Worm (Caenorhabditis elegans) whole organism, L4 larva: ENCODE data around the gene fbxb-85.

Experiments
- D1046.2 ChIP-seq: fragments of 200-800 bp; sonication (Bioruptor generic); IDR thresholded peaks from 2 replicates; pipeline ENCODE4 v1.3.6; 2022; ENCODE audit warnings: missing genetic modification characterization, missing compliant biosample characterization
- F37D6.2 ChIP-seq: sonication (generic microtip); optimal IDR thresholded peaks from 2 replicates; lab custom pipeline; 2016; ENCODE audit warnings: mild to moderate bottlenecking, missing genetic modification characterization, missing compliant biosample characterization
- T26A8.4 ChIP-seq: fragments of 200-800 bp; sonication (Bioruptor generic); IDR thresholded peaks from 2 replicates; pipeline ENCODE4 v1.3.6; 2022; ENCODE audit warnings: missing genetic modification characterization, missing compliant biosample characterization
- Y48G9A.11 ChIP-seq: fragments of 200-800 bp; sonication (Bioruptor generic); IDR thresholded peaks from 2 replicates; pipeline ENCODE4 v1.3.6; 2022; ENCODE audit warnings: missing genetic modification reagents, missing genetic modification characterization, missing compliant biosample characterization
- Y5F2A.4 ChIP-seq: fragments of 200-800 bp; sonication (Bioruptor generic); optimal IDR thresholded peaks from 2 replicates; lab custom pipeline; 2018; ENCODE audit warnings: mild to moderate bottlenecking, missing genetic modification characterization, missing compliant biosample characterization
- ZK546.5 ChIP-seq, 2 experiments: sonication (generic microtip); optimal IDR thresholded peaks; 2 replicates each; lab custom pipeline; 2017; ENCODE audit warnings: missing biosample characterization in 2 of 2, missing genetic modification characterization in 2 of 2
- aly-2 ChIP-seq: sonication (generic microtip); optimal IDR thresholded peaks from 2 replicates; lab custom pipeline; 2018; ENCODE audit warnings: missing biosample characterization, missing genetic modification characterization
- arid-1 ChIP-seq: fragments of 200-800 bp; sonication (Bioruptor generic); conservative IDR thresholded peaks from 2 replicates; pipeline ENCODE4 v1.3.6; 2022; ENCODE audit warnings: missing genetic modification reagents, missing genetic modification characterization, missing compliant biosample characterization
- ceh-28 ChIP-seq: fragments of 150-350 bp; optimal IDR thresholded peaks from 2 replicates; lab custom pipeline; 2014; ENCODE audit warnings: missing biosample characterization, missing genetic modification reagents, missing genetic modification characterization
- ceh-82 ChIP-seq: sonication (generic microtip); optimal IDR thresholded peaks from 2 replicates; lab custom pipeline; 2017; ENCODE audit warnings: missing biosample characterization, missing genetic modification characterization
- ces-1 ChIP-seq: fragments of 150-350 bp; sonication (generic microtip); optimal IDR thresholded peaks from 4 replicates; lab custom pipeline; 2014; ENCODE audit warnings: missing biosample characterization, missing genetic modification reagents, missing genetic modification characterization
- daf-16 ChIP-seq, 3 experiments: sonication (generic microtip); optimal IDR thresholded peaks; 2 replicates each; lab custom pipeline; 2016 to 2017; ENCODE audit warnings: missing genetic modification characterization in 3 of 3, missing genetic modification reagents in 3 of 3, mild to moderate bottlenecking in 2 of 3, missing compliant biosample characterization in 2 of 3, missing biosample characterization in 1 of 3, moderate library complexity in 1 of 3
- daf-19 ChIP-seq: fragments of 200-800 bp; sonication (Bioruptor generic); conservative IDR thresholded peaks from 2 replicates; pipeline ENCODE4 v1.3.6; 2022; ENCODE audit warnings: missing genetic modification characterization, missing compliant biosample characterization
- dmd-9 ChIP-seq: fragments of 200-800 bp; sonication (Bioruptor generic); IDR thresholded peaks from 2 replicates; pipeline ENCODE4 v1.3.6; 2022; ENCODE audit warnings: missing genetic modification reagents, missing genetic modification characterization, missing compliant biosample characterization
- dpl-1 ChIP-seq: fragments of 150-350 bp; optimal IDR thresholded peaks from 2 replicates; lab custom pipeline; 2014; ENCODE audit warnings: missing biosample characterization, missing genetic modification reagents, missing genetic modification characterization
- duxl-1 ChIP-seq: sonication (generic microtip); optimal IDR thresholded peaks from 2 replicates; lab custom pipeline; 2016; ENCODE audit warnings: mild to moderate bottlenecking, missing genetic modification characterization, moderate library complexity, missing compliant biosample characterization; ENCODE audit not compliant: poor library complexity
- dve-1 ChIP-seq: sonication (generic microtip); optimal IDR thresholded peaks from 2 replicates; lab custom pipeline; 2017; ENCODE audit warnings: antibody characterized with exemption, mild to moderate bottlenecking, missing genetic modification characterization, missing compliant biosample characterization; ENCODE audit not compliant: insufficient read depth
- egl-27 ChIP-seq: sonication (generic microtip); optimal IDR thresholded peaks from 3 replicates; lab custom pipeline; 2017; ENCODE audit warnings: missing biosample characterization, missing genetic modification reagents, missing genetic modification characterization
- egl-43 ChIP-seq: fragments of 200-800 bp; sonication (Bioruptor generic); IDR thresholded peaks from 2 replicates; pipeline ENCODE4 v1.3.6; 2022; ENCODE audit warnings: missing genetic modification reagents, missing genetic modification characterization, missing compliant biosample characterization
- fkh-10 ChIP-seq: fragments of 150-350 bp; optimal IDR thresholded peaks from 2 replicates; lab custom pipeline; 2014; ENCODE audit warnings: missing biosample characterization, missing genetic modification reagents, missing genetic modification characterization
- hif-1 ChIP-seq, 2 experiments: sonication (generic microtip); optimal IDR thresholded peaks; 2 replicates each; lab custom pipeline; 2016 to 2017; ENCODE audit warnings: missing compliant biosample characterization in 2 of 2, missing genetic modification characterization in 2 of 2, missing genetic modification reagents in 2 of 2, missing genotype in 2 of 2, mild to moderate bottlenecking in 1 of 2
- hlh-30 ChIP-seq: sonication (generic microtip); optimal IDR thresholded peaks from 2 replicates; lab custom pipeline; 2017; ENCODE audit warnings: antibody characterized with exemption, mild to moderate bottlenecking, missing genetic modification characterization, missing compliant biosample characterization; ENCODE audit not compliant: insufficient read depth
- hmg-1.1 ChIP-seq: fragments of 200-800 bp; sonication (Bioruptor generic); IDR thresholded peaks from 2 replicates; pipeline ENCODE4 v1.3.6; 2022; ENCODE audit warnings: missing genetic modification reagents, missing genetic modification characterization, missing compliant biosample characterization
- jun-1 ChIP-seq: fragments of 150-350 bp; optimal IDR thresholded peaks from 2 replicates; lab custom pipeline; 2014; ENCODE audit warnings: missing biosample characterization, missing genetic modification reagents, missing genetic modification characterization
- lin-1 ChIP-seq: fragments of 200-800 bp; sonication (Bioruptor generic); IDR thresholded peaks from 2 replicates; pipeline ENCODE4 v1.3.6; 2022; ENCODE audit warnings: missing genetic modification reagents, missing genetic modification characterization, missing compliant biosample characterization
- lir-3 ChIP-seq: sonication (generic microtip); optimal IDR thresholded peaks from 2 replicates; lab custom pipeline; 2016; ENCODE audit warnings: mild to moderate bottlenecking, missing genetic modification characterization, missing compliant biosample characterization
- mdt-29 ChIP-seq: fragments of 200-800 bp; sonication (Bioruptor generic); IDR thresholded peaks from 2 replicates; pipeline ENCODE4 v1.3.6; 2022; ENCODE audit warnings: missing genetic modification reagents, missing genetic modification characterization, missing compliant biosample characterization
- mep-1 ChIP-seq: fragments of 150-350 bp; sonication (generic microtip); optimal IDR thresholded peaks from 3 replicates; lab custom pipeline; 2014; ENCODE audit warnings: missing biosample characterization, missing genetic modification characterization
- nhr-237 ChIP-seq: sonication (generic microtip); optimal IDR thresholded peaks from 2 replicates; lab custom pipeline; 2017; ENCODE audit warnings: missing biosample characterization, missing genetic modification characterization
- nhr-25 ChIP-seq: sonication (generic microtip); optimal IDR thresholded peaks from 2 replicates; lab custom pipeline; 2017; ENCODE audit warnings: missing genetic modification characterization, mild to moderate bottlenecking, missing compliant biosample characterization, antibody characterized with exemption, moderate library complexity, borderline replicate concordance; ENCODE audit not compliant: insufficient read depth
- nhr-41 ChIP-seq: fragments of 200-800 bp; sonication (Bioruptor generic); IDR thresholded peaks from 2 replicates; pipeline ENCODE4 v1.3.6; 2022; ENCODE audit warnings: missing genetic modification reagents, missing genetic modification characterization, missing compliant biosample characterization
- nhr-42 ChIP-seq: fragments of 200-800 bp; sonication (Bioruptor generic); IDR thresholded peaks from 2 replicates; pipeline ENCODE4 v1.3.6; 2022; ENCODE audit warnings: missing genetic modification characterization, missing compliant biosample characterization
- nhr-48 ChIP-seq: sonication (generic microtip); optimal IDR thresholded peaks from 2 replicates; lab custom pipeline; 2016; ENCODE audit warnings: mild to moderate bottlenecking, missing genetic modification characterization, missing compliant biosample characterization
- nhr-6 ChIP-seq: fragments of 150-350 bp; optimal IDR thresholded peaks from 2 replicates; lab custom pipeline; 2014; ENCODE audit warnings: missing biosample characterization, missing genetic modification characterization
- nhr-77 ChIP-seq: fragments of 150-350 bp; optimal IDR thresholded peaks from 2 replicates; lab custom pipeline; 2014; ENCODE audit warnings: missing biosample characterization, missing genetic modification characterization
- php-3 ChIP-seq: fragments of 200-800 bp; sonication (Bioruptor generic); IDR thresholded peaks from 2 replicates; pipeline ENCODE4 v1.3.6; 2022; ENCODE audit warnings: missing genetic modification reagents, missing genetic modification characterization, missing compliant biosample characterization
- rbr-2 ChIP-seq: sonication (generic microtip); optimal IDR thresholded peaks from 2 replicates; lab custom pipeline; 2016; ENCODE audit warnings: missing genotype, missing genetic modification characterization, missing compliant biosample characterization
- sdz-12 ChIP-seq: fragments of 200-800 bp; sonication (Bioruptor generic); optimal IDR thresholded peaks from 2 replicates; lab custom pipeline; 2018; ENCODE audit warnings: mild to moderate bottlenecking, missing genetic modification characterization, missing compliant biosample characterization
- skn-1 ChIP-seq: fragments of 150-350 bp; optimal IDR thresholded peaks from 2 replicates; lab custom pipeline; 2014; ENCODE audit warnings: missing biosample characterization, missing genetic modification characterization
- spr-1 ChIP-seq: sonication (generic microtip); optimal IDR thresholded peaks from 2 replicates; lab custom pipeline; 2016; ENCODE audit warnings: mild to moderate bottlenecking, missing genetic modification characterization, missing compliant biosample characterization
- spr-3 ChIP-seq: fragments of 200-800 bp; sonication (Bioruptor generic); optimal IDR thresholded peaks from 2 replicates; lab custom pipeline; 2018; ENCODE audit warnings: mild to moderate bottlenecking, missing genetic modification characterization, missing compliant biosample characterization
- tag-97 ChIP-seq: fragments of 200-800 bp; sonication (Bioruptor generic); IDR thresholded peaks from 2 replicates; pipeline ENCODE4 v1.3.6; 2022; ENCODE audit warnings: missing genetic modification characterization, missing compliant biosample characterization
- tra-1 ChIP-seq: fragments of 200-800 bp; sonication (Bioruptor generic); IDR thresholded peaks from 2 replicates; pipeline ENCODE4 v1.3.6; 2022; ENCODE audit warnings: missing genetic modification reagents, missing genetic modification characterization, missing compliant biosample characterization
- unc-130 ChIP-seq: sonication (generic microtip); optimal IDR thresholded peaks from 2 replicates; lab custom pipeline; 2016; ENCODE audit warnings: missing genetic modification reagents, missing genetic modification characterization, missing compliant biosample characterization
- unc-39 ChIP-seq: sonication (generic microtip); optimal IDR thresholded peaks from 2 replicates; lab custom pipeline; 2017; ENCODE audit warnings: missing biosample characterization, missing genetic modification characterization
- zag-1 ChIP-seq: fragments of 150-350 bp; optimal IDR thresholded peaks from 2 replicates; lab custom pipeline; 2014; ENCODE audit warnings: missing biosample characterization, missing genetic modification characterization
- zfp-2 ChIP-seq: sonication (generic microtip); optimal IDR thresholded peaks from 2 replicates; lab custom pipeline; 2016; ENCODE audit warnings: mild to moderate bottlenecking, missing genetic modification characterization, missing compliant biosample characterization
- zfp-3 ChIP-seq: fragments of 200-800 bp; sonication (Bioruptor generic); conservative IDR thresholded peaks from 2 replicates; pipeline ENCODE4 v1.3.6; 2022; ENCODE audit warnings: missing genetic modification reagents, missing genetic modification characterization, missing compliant biosample characterization
- zip-11 ChIP-seq: fragments of 200-800 bp; sonication (Bioruptor generic); IDR thresholded peaks from 2 replicates; pipeline ENCODE4 v1.3.6; 2022; ENCODE audit warnings: missing genetic modification characterization, missing compliant biosample characterization
- ztf-11 ChIP-seq: fragments of 150-350 bp; optimal IDR thresholded peaks from 2 replicates; lab custom pipeline; 2014; ENCODE audit warnings: missing biosample characterization, missing genetic modification characterization

The fbxb-85 gene

ce11 chrIII:10818364-10818763, 30.4 kb downstream of the fbxb-85 start (continued):
- TF ChIP-seq dve-1 = peak; percentile 77
- TF ChIP-seq T26A8.4 (GFP tag; lab: Robert Waterston, UW) = no peak
- TF ChIP-seq lin-1 (GFP tag; lab: Robert Waterston, UW) = no peak
- no peak for TF ChIP-seq ceh-82 (tag; lab: Kevin White, UChicago)
- 0 out of 2 replicates have a peak, but pooled peaks have one; percentile 43 for TF ChIP-seq egl-43 (GFP tag; lab: Robert Waterston, UW)
- TF ChIP-seq nhr-77 (tag; lab: Kevin White, UChicago) = peak; percentile 49
- TF ChIP-seq nhr-6 (tag; lab: Kevin White, UChicago) = peak; percentile 40
- TF ChIP-seq arid-1 (GFP tag; lab: Robert Waterston, UW) = peak; percentile 31; the same call in 1 of the 2 replicates
- no peak for TF ChIP-seq unc-39
- peak; percentile 86 for TF ChIP-seq mep-1 (tag; lab: Kevin White, UChicago)
- TF ChIP-seq dmd-9 (GFP tag; lab: Robert Waterston, UW) = peak; percentile 57; the same call in 1 of the 2 replicates
- peak; percentile 14 for TF ChIP-seq nhr-237 (tag; lab: Kevin White, UChicago)
- no peak for TF ChIP-seq nhr-48 (tag; lab: Kevin White, UChicago)
- no peak for TF ChIP-seq jun-1 (tag; lab: Kevin White, UChicago)
- no peak for TF ChIP-seq spr-1 (tag; lab: Kevin White, UChicago)
- no peak for TF ChIP-seq ztf-11
- peak in 1 of 2 experiments; percentile 23 for TF ChIP-seq hif-1 (tag; optimal IDR thresholded peaks at IDR 0.05; lab: Kevin White, UChicago)
- TF ChIP-seq spr-3 (GFP tag; lab: Kevin White, UChicago) = no peak
- TF ChIP-seq egl-27 (tag; lab: Kevin White, UChicago) = no peak
- no peak for TF ChIP-seq zag-1 (tag; lab: Kevin White, UChicago)
- TF ChIP-seq zfp-3 (GFP tag; lab: Robert Waterston, UW) = 0 out of 2 replicates have a peak, but pooled peaks have one; percentile 53
- peak; percentile 58 for TF ChIP-seq hlh-30 (tag; lab: Kevin White, UChicago)
- TF ChIP-seq daf-16 (GFP tag; optimal IDR thresholded peaks at IDR 0.05; lab: Kevin White, UChicago) = no peak
- peak; percentile 21 for TF ChIP-seq daf-16 (tag; optimal IDR thresholded peaks at IDR 0.05; lab: Kevin White, UChicago)
- TF ChIP-seq php-3 = no peak
- TF ChIP-seq fkh-10 = no peak
- TF ChIP-seq nhr-25 (tag; lab: Kevin White, UChicago) = peak; percentile 63
- TF ChIP-seq Y48G9A.11 (GFP tag; lab: Robert Waterston, UW) = no peak
- TF ChIP-seq dpl-1 = peak; percentile 60
- TF ChIP-seq mdt-29 (GFP tag; lab: Robert Waterston, UW) = peak; percentile 43; the same call in 1 of the 2 replicates
- no peak for TF ChIP-seq zfp-2 (tag; lab: Kevin White, UChicago)
- no peak for TF ChIP-seq zip-11
- TF ChIP-seq lir-3 (tag; lab: Kevin White, UChicago) = no peak
- TF ChIP-seq aly-2 (tag; lab: Kevin White, UChicago) = no peak
- TF ChIP-seq unc-130 (GFP tag; lab: Kevin White, UChicago) = no peak
- TF ChIP-seq sdz-12 (GFP tag; lab: Kevin White, UChicago) = peak; percentile 60
- TF ChIP-seq ces-1 = no peak
- no peak for TF ChIP-seq duxl-1 (tag; lab: Kevin White, UChicago)
- TF ChIP-seq ceh-28 (tag; lab: Kevin White, UChicago) = no peak
- no peak for TF ChIP-seq skn-1 (tag; lab: Kevin White, UChicago)
- TF ChIP-seq tra-1 (GFP tag; lab: Robert Waterston, UW) = 0 out of 2 replicates have a peak, but pooled peaks have one; percentile 37
- TF ChIP-seq D1046.2 (GFP tag; lab: Robert Waterston, UW) = no peak
- TF ChIP-seq hmg-1.1 (GFP tag; lab: Robert Waterston, UW) = peak; percentile 52
- TF ChIP-seq ZK546.5 (tag; optimal IDR thresholded peaks at IDR 0.05; lab: Kevin White, UChicago) = no peak
- no peak for TF ChIP-seq tag-97 (GFP tag; lab: Robert Waterston, UW)
- TF ChIP-seq nhr-41 (GFP tag; lab: Robert Waterston, UW) = peak; percentile 16; the same call in 1 of the 2 replicates
- peak; percentile 70 for TF ChIP-seq rbr-2
- TF ChIP-seq nhr-42 = 0 out of 2 replicates have a peak, but pooled peaks have one; percentile 25
- TF ChIP-seq F37D6.2 (tag; lab: Kevin White, UChicago) = no peak
- TF ChIP-seq daf-19 (GFP tag; lab: Robert Waterston, UW) = no peak
- TF ChIP-seq Y5F2A.4 (GFP tag; lab: Kevin White, UChicago) = no peak
